Fruit fly (Drosophila melanogaster) whole organism, embryonic: Measurements from ENCODE around the gene Fam92.

Source experiments
- ATbp ChIP-seq: fragments of 200-800 bp; sonication (Bioruptor generic); optimal IDR thresholded peaks from 2 replicates; lab custom pipeline; 2017; ENCODE audit warnings: missing biosample characterization, mild to moderate bottlenecking, missing genetic modification characterization, missing genetic modification reagents
- Blimp-1 ChIP-seq: fragments of 200-800 bp; sonication (Bioruptor generic); optimal IDR thresholded peaks from 3 replicates; lab custom pipeline; 2018; ENCODE audit warnings: missing biosample characterization, missing genetic modification characterization, mild to moderate bottlenecking, moderate library complexity, missing genetic modification reagents
- CG11093 ChIP-seq: fragments of 200-800 bp; sonication (Bioruptor generic); IDR thresholded peaks from 3 replicates; pipeline ENCODE4 v1.3.6; 2022; ENCODE audit warnings: missing biosample characterization, missing genetic modification characterization
- CG12219 ChIP-seq: fragments of 200-800 bp; sonication (Bioruptor generic); optimal IDR thresholded peaks from 3 replicates; lab custom pipeline; 2018; ENCODE audit warnings: missing biosample characterization, mild to moderate bottlenecking, missing genetic modification characterization
- CG13296 ChIP-seq: fragments of 200-800 bp; sonication (Bioruptor generic); optimal IDR thresholded peaks from 3 replicates; lab custom pipeline; 2018; ENCODE audit warnings: missing biosample characterization, mild to moderate bottlenecking, missing genetic modification characterization
- CG13424 ChIP-seq: fragments of 200-800 bp; sonication (Bioruptor generic); optimal IDR thresholded peaks from 2 replicates; lab custom pipeline; 2019; ENCODE audit warnings: missing biosample characterization, mild to moderate bottlenecking, missing genetic modification characterization, moderate library complexity
- CG14710 ChIP-seq: fragments of 200-800 bp; sonication (Bioruptor generic); optimal IDR thresholded peaks from 3 replicates; lab custom pipeline; 2019; ENCODE audit warnings: missing biosample characterization, mild to moderate bottlenecking, missing genetic modification characterization, moderate library complexity
- CG15601 ChIP-seq: fragments of 200-800 bp; sonication (Bioruptor generic); optimal IDR thresholded peaks from 3 replicates; lab custom pipeline; 2019; ENCODE audit warnings: missing biosample characterization, mild to moderate bottlenecking, missing genetic modification characterization, moderate library complexity
- CG15696 ChIP-seq: fragments of 200-800 bp; sonication (Bioruptor generic); optimal IDR thresholded peaks from 2 replicates; lab custom pipeline; 2019; ENCODE audit warnings: missing biosample characterization, mild to moderate bottlenecking, missing genetic modification characterization, moderate library complexity
- CG2202 ChIP-seq: fragments of 200-800 bp; sonication (Bioruptor generic); optimal IDR thresholded peaks from 2 replicates; lab custom pipeline; 2018; ENCODE audit warnings: missing biosample characterization, mild to moderate bottlenecking, missing genetic modification characterization
- CG2678 ChIP-seq: fragments of 200-800 bp; sonication (Bioruptor generic); optimal IDR thresholded peaks from 3 replicates; lab custom pipeline; 2019; ENCODE audit warnings: missing biosample characterization, mild to moderate bottlenecking, missing genetic modification characterization, moderate library complexity
- CG31388 ChIP-seq: fragments of 200-800 bp; sonication (Bioruptor generic); optimal IDR thresholded peaks from 2 replicates; lab custom pipeline; 2016; ENCODE audit warnings: missing biosample characterization, missing genetic modification characterization
- CG33557 ChIP-seq: fragments of 200-800 bp; sonication (Bioruptor generic); optimal IDR thresholded peaks from 2 replicates; lab custom pipeline; 2019; ENCODE audit warnings: missing biosample characterization, mild to moderate bottlenecking, missing genetic modification characterization, moderate library complexity
- CG3407 ChIP-seq: fragments of 200-800 bp; sonication (Bioruptor generic); optimal IDR thresholded peaks from 2 replicates; lab custom pipeline; 2018; ENCODE audit warnings: missing biosample characterization, mild to moderate bottlenecking, missing genetic modification characterization
- CG34376 ChIP-seq: fragments of 200-800 bp; sonication (Bioruptor generic); optimal IDR thresholded peaks from 2 replicates; lab custom pipeline; 2018; ENCODE audit warnings: missing biosample characterization, mild to moderate bottlenecking, missing genetic modification characterization
- CG3847 ChIP-seq: fragments of 200-800 bp; sonication (Bioruptor generic); IDR thresholded peaks from 2 replicates; pipeline ENCODE4 v1.3.6; 2022; ENCODE audit warnings: missing biosample characterization, missing genetic modification characterization
- CG4328 ChIP-seq: fragments of 200-800 bp; sonication (Bioruptor generic); optimal IDR thresholded peaks from 3 replicates; lab custom pipeline; 2017; ENCODE audit warnings: missing biosample characterization, missing genetic modification reagents, missing genetic modification characterization
- CG4360 ChIP-seq: fragments of 200-800 bp; sonication (Bioruptor generic); IDR thresholded peaks from 2 replicates; pipeline ENCODE4 v1.3.6; 2022; ENCODE audit warnings: missing biosample characterization, missing genetic modification characterization
- CG4707 ChIP-seq: fragments of 200-800 bp; sonication (Bioruptor generic); optimal IDR thresholded peaks from 2 replicates; lab custom pipeline; 2018; ENCODE audit warnings: missing biosample characterization, mild to moderate bottlenecking, missing genetic modification characterization, moderate library complexity
- CG8290 ChIP-seq, 3 experiments: fragments of 200-800 bp; sonication (Bioruptor generic); optimal IDR thresholded peaks; 2 replicates each; lab custom pipeline; 2016 to 2019; ENCODE audit warnings: missing biosample characterization in 3 of 3, missing genetic modification characterization in 3 of 3, mild to moderate bottlenecking in 2 of 3, moderate library complexity in 1 of 3
- CrebB ChIP-seq: fragments of 200-800 bp; sonication (Bioruptor generic); optimal IDR thresholded peaks from 3 replicates; lab custom pipeline; 2018; ENCODE audit warnings: missing biosample characterization, mild to moderate bottlenecking, missing genetic modification characterization
- Dbx ChIP-seq: fragments of 200-800 bp; sonication (Bioruptor generic); IDR thresholded peaks from 3 replicates; pipeline ENCODE4 v1.3.6; 2022; ENCODE audit warnings: missing biosample characterization, missing genetic modification characterization
- Dek ChIP-seq: fragments of 200-800 bp; sonication (Bioruptor generic); optimal IDR thresholded peaks from 3 replicates; lab custom pipeline; 2019; ENCODE audit warnings: missing biosample characterization, mild to moderate bottlenecking, missing genetic modification characterization, moderate library complexity
- HHEX ChIP-seq: fragments of 200-800 bp; sonication (Bioruptor generic); optimal IDR thresholded peaks from 3 replicates; lab custom pipeline; 2017; ENCODE audit warnings: missing biosample characterization, mild to moderate bottlenecking, missing genetic modification characterization, missing genetic modification reagents
- Med ChIP-seq: fragments of 200-800 bp; sonication (Bioruptor generic); peaks from one replicate; lab custom pipeline; 2016; ENCODE audit warnings: missing biosample characterization, missing genetic modification characterization, mild to moderate bottlenecking, inconsistent platforms, moderate library complexity
- bsh ChIP-seq, 2 experiments: fragments of 200-800 bp; sonication (Bioruptor generic); optimal IDR thresholded peaks; 2 replicates each; lab custom pipeline; 2017 to 2018; ENCODE audit warnings: mild to moderate bottlenecking in 2 of 2, missing biosample characterization in 2 of 2, missing genetic modification characterization in 2 of 2, moderate library complexity in 1 of 2
- cg ChIP-seq: fragments of 200-800 bp; sonication (Bioruptor generic); optimal IDR thresholded peaks from 3 replicates; lab custom pipeline; 2019; ENCODE audit warnings: missing biosample characterization, mild to moderate bottlenecking, missing genetic modification characterization, moderate library complexity
- chinmo ChIP-seq: fragments of 200-800 bp; sonication (Bioruptor generic); IDR thresholded peaks from 4 replicates; pipeline ENCODE4 v1.3.6; 2022; ENCODE audit warnings: missing biosample characterization, missing genetic modification characterization; ENCODE audit not compliant: partially characterized antibody
- chm ChIP-seq: fragments of 200-800 bp; sonication (Bioruptor generic); IDR thresholded peaks from 2 replicates; pipeline ENCODE4 v1.3.6; 2022; ENCODE audit warnings: missing biosample characterization, missing genetic modification characterization
- ci ChIP-seq: fragments of 200-800 bp; sonication (Bioruptor generic); IDR thresholded peaks from 3 replicates; pipeline ENCODE4 v1.3.6; 2022; ENCODE audit warnings: missing biosample characterization, missing genetic modification characterization
- crc ChIP-seq: fragments of 200-800 bp; sonication (Bioruptor generic); optimal IDR thresholded peaks from 2 replicates; lab custom pipeline; 2016; ENCODE audit warnings: missing biosample characterization, missing genetic modification characterization
- fd64A ChIP-seq: fragments of 200-800 bp; sonication (Bioruptor generic); optimal IDR thresholded peaks from 3 replicates; lab custom pipeline; 2018; ENCODE audit warnings: missing biosample characterization, mild to moderate bottlenecking, missing genetic modification characterization
- gcm ChIP-seq: fragments of 200-800 bp; sonication (Bioruptor generic); optimal IDR thresholded peaks from 2 replicates; lab custom pipeline; 2019; ENCODE audit warnings: missing biosample characterization, mild to moderate bottlenecking, missing genetic modification characterization, moderate library complexity
- lola ChIP-seq, 3 experiments: fragments of >200 bp in 2 of 3; fragments of 200-800 bp in 1 of 3; sonication (Bioruptor generic) in 1 of 3; optimal IDR thresholded peaks; 2 replicates each; lab custom pipeline; 2017 to 2019; ENCODE audit warnings: missing biosample characterization in 3 of 3, missing genetic modification characterization in 3 of 3, mild to moderate bottlenecking in 1 of 3, moderate library complexity in 1 of 3
- lov ChIP-seq, 2 experiments: fragments of 200-800 bp in 1 of 2; fragments of >200 bp in 1 of 2; sonication (Bioruptor generic) in 1 of 2; IDR thresholded peaks in 1 of 2; optimal IDR thresholded peaks in 1 of 2; 2 replicates in 1 of 2; 3 replicates in 1 of 2; pipeline versions ENCODE4 v1.3.6 to Lab custom; 2017 to 2022; ENCODE audit warnings: missing biosample characterization in 1 of 2, missing genetic modification characterization in 1 of 2
- nerfin-1 ChIP-seq: fragments of 200-800 bp; sonication (Bioruptor generic); optimal IDR thresholded peaks from 3 replicates; lab custom pipeline; 2019; ENCODE audit warnings: missing biosample characterization, mild to moderate bottlenecking, missing genetic modification characterization, moderate library complexity
- nmo ChIP-seq: fragments of 200-800 bp; sonication (Bioruptor generic); optimal IDR thresholded peaks from 2 replicates; lab custom pipeline; 2018; ENCODE audit warnings: missing biosample characterization, mild to moderate bottlenecking, missing genetic modification characterization, moderate library complexity
- nom ChIP-seq: fragments of 200-800 bp; sonication (Bioruptor generic); optimal IDR thresholded peaks from 2 replicates; lab custom pipeline; 2017; ENCODE audit warnings: missing biosample characterization, missing genetic modification characterization, mild to moderate bottlenecking, moderate library complexity, missing genetic modification reagents
- onecut ChIP-seq: fragments of 200-800 bp; sonication (Bioruptor generic); IDR thresholded peaks from 2 replicates; pipeline ENCODE4 v1.3.6; 2022; ENCODE audit warnings: missing biosample characterization, missing genetic modification characterization
- pfk ChIP-seq: fragments of 200-800 bp; sonication (Bioruptor generic); optimal IDR thresholded peaks from 2 replicates; lab custom pipeline; 2018; ENCODE audit warnings: missing biosample characterization, mild to moderate bottlenecking, missing genetic modification characterization, moderate library complexity
- psq ChIP-seq: fragments of 200-800 bp; sonication (Bioruptor generic); optimal IDR thresholded peaks from 2 replicates; lab custom pipeline; 2017; ENCODE audit warnings: missing biosample characterization, missing genetic modification characterization
- sd ChIP-seq: fragments of 200-800 bp; sonication (Bioruptor generic); optimal IDR thresholded peaks from 3 replicates; lab custom pipeline; 2018; ENCODE audit warnings: missing biosample characterization, mild to moderate bottlenecking, missing genetic modification characterization, moderate library complexity
- ssp ChIP-seq: fragments of 200-800 bp; sonication (Bioruptor generic); IDR thresholded peaks from 2 replicates; pipeline ENCODE4 v1.3.6; 2022; ENCODE audit warnings: missing biosample characterization, missing genetic modification characterization
- tin ChIP-seq: fragments of 200-800 bp; sonication (Bioruptor generic); optimal IDR thresholded peaks from 3 replicates; lab custom pipeline; 2016; ENCODE audit warnings: missing biosample characterization, missing genetic modification characterization
- vvl ChIP-seq: fragments of 200-800 bp; sonication (Bioruptor generic); IDR thresholded peaks from 2 replicates; pipeline ENCODE4 v1.3.6; 2022; ENCODE audit warnings: missing biosample characterization, missing genetic modification characterization
- zen2 ChIP-seq: fragments of 200-800 bp; sonication (Bioruptor generic); IDR thresholded peaks from 3 replicates; pipeline ENCODE4 v1.3.6; 2022; ENCODE audit warnings: missing biosample characterization, missing genetic modification characterization; ENCODE audit not compliant: partially characterized antibody

Fam92 gene

DNA sequence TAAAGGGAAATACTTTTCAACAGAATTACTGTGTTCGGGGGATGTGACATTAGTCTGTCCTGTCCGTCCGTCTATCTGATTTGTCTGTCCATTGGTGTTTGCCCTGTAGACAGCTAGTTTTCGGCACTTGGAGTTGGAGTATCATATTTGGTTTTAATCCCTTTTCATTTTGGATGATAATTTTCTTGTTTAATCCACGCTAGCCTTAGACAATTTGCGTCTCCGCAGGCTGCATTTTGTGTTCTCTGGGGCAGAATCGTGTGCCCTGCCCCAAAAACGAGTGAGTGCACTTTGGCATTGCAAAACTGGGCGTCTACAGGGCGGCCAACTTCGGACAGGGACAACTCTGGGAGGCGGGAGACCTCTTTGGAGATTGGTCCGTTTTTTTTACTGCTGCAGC lies 31.0 kb downstream of the Fam92 start (continued):
- TF ChIP-seq psq (GFP tag; lab: Kevin White, UChicago) (no peak), Dbx (GFP tag; lab: Robert Waterston, UW) (peak; percentile 35; the same call in 1 of the 3 replicates), CG3847 (GFP tag; lab: Robert Waterston, UW) (peak; percentile 17; the same call in 1 of the 2 replicates), pfk (GFP tag; lab: Kevin White, UChicago) (no peak), ssp (GFP tag; lab: Robert Waterston, UW) (no peak), tin (GFP tag; lab: Kevin White, UChicago) (no peak)

DNA sequence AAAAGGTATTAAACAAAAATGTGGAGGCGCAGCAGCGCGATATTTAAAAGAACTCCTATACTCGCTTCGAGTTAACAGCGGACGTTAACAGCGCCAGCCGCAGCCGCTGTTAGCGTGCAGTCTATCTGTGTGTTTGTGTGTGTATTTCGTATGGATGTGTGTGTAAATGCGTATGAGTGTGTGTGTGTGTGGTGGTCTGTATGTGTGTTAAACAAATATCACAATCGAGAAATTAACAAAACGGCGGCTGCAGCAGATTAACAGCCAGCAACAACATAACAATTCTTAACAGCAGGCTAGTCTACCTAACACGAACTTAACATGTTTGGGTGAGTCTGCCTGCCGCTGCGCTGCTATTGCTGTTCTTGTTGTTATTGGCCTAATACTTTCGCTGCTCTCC lies 32.5 kb downstream of the Fam92 start:
- TF ChIP-seq cg (GFP tag; lab: Kevin White, UChicago) (peak; percentile 97), chinmo (peak; percentile 81; the same call in 2 of the 4 replicates), nom (GFP tag; lab: Kevin White, UChicago) (peak; percentile 8), lov (optimal IDR thresholded peaks at IDR 0.05; lab: Kevin White, UChicago) (no peak), lov (GFP tag; IDR thresholded peaks at IDR 0.05; lab: Robert Waterston, UW) (no peak), CG15601 (tag; lab: Kevin White, UChicago) (peak; percentile 2), CG11093 (GFP tag; lab: Robert Waterston, UW) (no peak), sd (no peak), CG8290 (GFP tag; optimal IDR thresholded peaks at IDR 0.05; lab: Kevin White, UChicago) (no peak), CG8290 (tag; optimal IDR thresholded peaks at IDR 0.05; lab: Kevin White, UChicago) (peak in 1 of 2 experiments; percentile 38), zen2 (GFP tag; lab: Robert Waterston, UW) (0 out of 3 replicates have a peak, but pooled peaks have one; percentile 25), CG4328 (GFP tag; lab: Kevin White, UChicago) (peak; percentile 8), chm (GFP tag; lab: Robert Waterston, UW) (peak; percentile 42; the same call in 1 of the 2 replicates), CrebB (peak; percentile 17), CG33557 (GFP tag; lab: Kevin White, UChicago) (peak; percentile 42), nerfin-1 (tag; lab: Kevin White, UChicago) (peak; percentile 17), onecut (peak; percentile 14; the same call in 1 of the 2 replicates), CG4707 (GFP tag; lab: Kevin White, UChicago) (peak; percentile 1), CG2678 (tag; lab: Kevin White, UChicago) (peak; percentile 1), CG34376 (GFP tag; lab: Kevin White, UChicago) (peak; percentile 22), CG4360 (GFP tag; lab: Robert Waterston, UW) (peak; percentile 67), CG31388 (GFP tag; lab: Kevin White, UChicago) (no peak), CG13424 (tag; lab: Kevin White, UChicago) (peak; percentile 0), CG2202 (tag; lab: Kevin White, UChicago) (peak; percentile 18), Blimp-1 (peak; percentile 59), CG3407 (GFP tag; lab: Kevin White, UChicago) (peak; percentile 4), crc (GFP tag; lab: Kevin White, UChicago) (no peak), ci (GFP tag; lab: Robert Waterston, UW) (peak; percentile 13; the same call in 1 of the 3 replicates), HHEX (GFP tag; lab: Kevin White, UChicago) (peak; percentile 13), CG12219 (GFP tag; lab: Kevin White, UChicago) (peak; percentile 28), nmo (no peak), bsh (GFP tag; optimal IDR thresholded peaks at IDR 0.05; lab: Kevin White, UChicago) (peak in 1 of 2 experiments; percentile 1), CG14710 (tag; lab: Kevin White, UChicago) (peak; percentile 9), gcm (GFP tag; lab: Kevin White, UChicago) (peak; percentile 23), Dek (tag; lab: Kevin White, UChicago) (no peak), lola (GFP tag; optimal IDR thresholded peaks at IDR 0.05; lab: Kevin White, UChicago) (peak in 1 of 3 experiments; percentile 43), fd64A (GFP tag; lab: Kevin White, UChicago) (peak; percentile 59), CG15696 (tag; lab: Kevin White, UChicago) (peak; percentile 18), ATbp (GFP tag; lab: Kevin White, UChicago) (peak; percentile 17), CG13296 (GFP tag; lab: Kevin White, UChicago) (peak; percentile 10), Med (GFP tag; lab: Kevin White, UChicago) (peak; percentile 72), vvl (GFP tag; lab: Robert Waterston, UW) (peak; percentile 58; the same call in 1 of the 2 replicates)
